Worm (Caenorhabditis elegans): ENCODE data around the gene lido-14.

lido-14 gene

ce11 chrII:3358834-3359233, at the start of gene lido-14, which contains the start of gene bath-27:
lido-14 (plus strand) TSS chrII:3359134.
bath-27 (plus strand) TSS chrII:3359139.
- TF ChIP-seq W03F9.2 (tag; optimal IDR thresholded peaks at IDR 0.05), result no peak
- no peak for TF ChIP-seq dao-5 (tag; optimal IDR thresholded peaks at IDR 0.05)
- no peak for TF ChIP-seq him-1 (tag; optimal IDR thresholded peaks at IDR 0.05)

DNA sequence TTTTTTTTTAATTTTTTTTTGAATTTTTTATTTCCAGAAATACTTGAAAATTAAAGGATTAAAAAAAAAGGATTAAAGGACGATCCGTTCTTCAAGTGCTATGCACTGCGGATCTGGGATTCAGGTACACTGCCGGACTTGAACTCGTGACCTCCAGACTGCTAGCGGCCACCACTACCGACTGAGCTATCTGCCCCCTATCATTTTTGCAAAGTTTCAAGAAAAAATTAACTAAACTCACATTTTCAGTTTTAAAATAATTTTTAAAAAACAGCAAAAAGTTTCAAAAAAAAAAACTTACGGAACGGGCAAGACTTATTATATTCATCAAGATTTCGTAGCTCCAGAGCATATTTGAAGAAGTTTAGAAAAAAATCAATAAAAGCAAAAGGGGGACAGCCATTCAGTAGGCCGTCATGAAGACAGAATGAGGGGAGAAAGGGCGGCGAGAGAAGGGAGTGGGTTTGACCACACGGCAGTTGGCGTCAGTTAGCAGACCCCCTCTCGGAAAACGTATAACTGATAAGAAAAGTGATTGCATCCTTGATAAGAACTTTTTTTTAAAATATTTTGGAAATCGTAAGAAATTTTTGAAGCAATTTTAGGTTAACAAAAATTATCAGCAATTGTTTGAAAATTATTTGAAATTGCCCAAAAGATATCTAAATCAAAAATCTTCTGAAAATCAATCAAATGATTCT, 47.8 kb upstream of the lido-14 start:
- no peak for TF ChIP-seq dao-5 (tag; optimal IDR thresholded peaks at IDR 0.05)
- TF ChIP-seq him-1 (tag; optimal IDR thresholded peaks at IDR 0.05), result no peak
- TF ChIP-seq W03F9.2 (tag; optimal IDR thresholded peaks at IDR 0.05), result no peak

DNA sequence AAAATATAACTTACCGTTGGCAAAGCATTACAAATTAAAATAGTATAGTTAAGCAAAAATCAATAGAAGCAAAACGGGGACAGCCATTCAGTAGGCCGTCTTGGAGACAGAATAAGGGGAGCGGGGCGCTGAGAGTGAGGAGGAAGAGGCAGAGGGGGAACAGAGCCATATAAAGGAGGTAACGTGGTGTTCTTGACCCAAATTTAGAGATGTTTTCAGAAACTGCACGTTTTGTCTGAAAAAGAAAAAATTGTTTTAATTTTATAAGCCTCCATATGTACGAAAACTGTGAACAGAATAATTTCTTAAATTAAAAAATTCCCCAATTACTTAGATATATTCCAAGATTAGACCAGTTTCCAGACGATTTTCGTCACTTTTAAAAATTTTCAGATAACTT, 45.5 kb upstream of the lido-14 start, which contains the start of gene F39E9.6:
Gene F39E9.6 (minus strand): TSS at position 101 of the 400 bp plus-strand sequence.
- no peak for TF ChIP-seq dao-5 (tag; optimal IDR thresholded peaks at IDR 0.05)
- no peak for TF ChIP-seq him-1 (tag; optimal IDR thresholded peaks at IDR 0.05)
- no peak for TF ChIP-seq W03F9.2 (tag; optimal IDR thresholded peaks at IDR 0.05)

DNA sequence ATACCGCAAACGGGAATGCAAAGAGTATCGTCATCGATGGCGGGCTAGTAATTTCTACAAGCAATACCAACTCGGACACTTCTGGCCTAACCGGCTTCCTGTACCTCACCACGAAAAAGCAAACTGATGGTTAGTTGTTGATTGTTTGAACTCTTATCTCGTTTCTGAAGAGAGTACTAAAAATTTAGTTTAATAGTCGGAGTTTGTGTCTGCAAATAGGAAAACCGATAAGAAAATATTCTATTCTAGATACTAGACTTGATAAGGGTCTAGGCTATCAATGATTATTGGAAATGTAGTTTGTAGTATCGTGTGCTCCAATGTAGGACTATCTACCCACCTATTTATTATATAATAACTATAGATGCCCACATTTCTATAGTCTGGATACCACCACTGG, 40.1 kb upstream of the lido-14 start:
- TF ChIP-seq him-1 (tag; optimal IDR thresholded peaks at IDR 0.05) (no peak), dao-5 (tag; optimal IDR thresholded peaks at IDR 0.05) (no peak), W03F9.2 (tag; optimal IDR thresholded peaks at IDR 0.05) (no peak)

ce11 chrII:3322257-3322656, 36.7 kb upstream of the lido-14 start, which contains the start of gene Y46D2A.1:
Y46D2A.1 (plus strand) TSS chrII:3322557.
- no peak for TF ChIP-seq dao-5 (tag; optimal IDR thresholded peaks at IDR 0.05)
- TF ChIP-seq W03F9.2 (tag; optimal IDR thresholded peaks at IDR 0.05), result no peak
- no peak for TF ChIP-seq him-1 (tag; optimal IDR thresholded peaks at IDR 0.05)

DNA sequence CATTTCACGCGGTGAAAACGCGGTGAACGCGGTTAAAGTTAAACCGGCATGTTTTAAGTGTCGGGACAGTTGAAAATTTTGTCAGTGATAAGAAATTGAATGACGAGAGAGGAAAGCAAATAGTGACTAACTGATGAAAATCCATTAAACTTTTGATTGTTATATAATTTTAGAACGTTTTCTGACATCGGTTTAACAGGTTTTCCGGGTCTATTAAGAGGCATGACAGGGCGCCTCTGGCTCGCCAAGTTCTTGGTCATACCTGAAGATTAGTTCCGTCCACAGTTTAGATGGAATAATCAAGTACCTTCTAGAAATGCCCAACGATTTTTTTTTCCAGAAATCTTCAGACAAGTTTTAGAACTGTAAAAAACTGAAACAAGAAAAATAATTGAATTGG, 35.8 kb upstream of the lido-14 start, which contains the start of gene Y46D2A.2:
Gene Y46D2A.2 (minus strand): TSS at position 101 of the 400 bp plus-strand sequence.
- TF ChIP-seq W03F9.2 (tag; optimal IDR thresholded peaks at IDR 0.05) (no peak), dao-5 (tag; optimal IDR thresholded peaks at IDR 0.05) (no peak), him-1 (tag; optimal IDR thresholded peaks at IDR 0.05) (no peak)

DNA sequence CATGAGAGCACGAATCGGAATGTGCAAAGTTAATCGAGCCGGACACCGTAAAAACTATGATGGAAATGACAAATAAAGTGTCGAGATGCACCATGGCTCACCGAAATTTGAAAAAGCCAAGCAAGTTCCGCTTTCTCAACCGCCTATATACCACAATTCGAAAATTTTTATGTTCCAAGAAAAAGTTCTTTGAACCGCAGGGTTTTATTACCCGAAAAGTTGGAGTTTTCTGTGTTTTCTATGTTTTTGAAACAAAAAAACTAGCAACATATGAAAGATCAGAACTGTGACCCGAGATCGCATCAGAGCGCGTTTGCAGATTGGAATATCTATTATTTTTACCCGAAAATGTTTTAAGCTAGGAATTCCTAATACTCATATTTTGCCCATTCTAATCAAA, 31.8 kb upstream of the lido-14 start, which contains the start of gene Y46D2A.3:
Gene Y46D2A.3 (minus strand): TSS at position 101 of the 400 bp plus-strand sequence.
- TF ChIP-seq him-1 (tag; optimal IDR thresholded peaks at IDR 0.05) (no peak), dao-5 (tag; optimal IDR thresholded peaks at IDR 0.05) (no peak), W03F9.2 (tag; optimal IDR thresholded peaks at IDR 0.05) (no peak)

DNA sequence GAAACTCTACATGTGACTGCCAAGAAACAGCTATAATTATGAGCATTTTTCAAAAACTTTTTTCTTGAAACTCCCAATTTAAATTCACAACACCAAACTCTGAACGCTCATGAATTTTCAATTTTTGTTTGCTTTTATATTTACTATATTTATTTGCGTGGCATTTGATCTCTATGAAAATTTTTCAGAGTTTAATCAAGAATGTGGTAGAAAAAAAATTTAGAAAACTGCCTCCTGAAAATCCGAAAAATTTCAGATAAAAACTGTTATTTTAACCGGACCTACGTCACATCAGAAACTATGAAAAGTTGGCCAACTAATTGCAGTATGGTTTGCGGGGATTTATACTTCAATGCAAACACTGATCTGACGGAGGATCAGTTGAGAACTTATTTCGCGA, 26.9 kb upstream of the lido-14 start, which contains the start of gene irld-27:
Gene irld-27 (plus strand): TSS at position 301 of the 400 bp plus-strand sequence.
- TF ChIP-seq W03F9.2 (tag; optimal IDR thresholded peaks at IDR 0.05) (no peak), dao-5 (tag; optimal IDR thresholded peaks at IDR 0.05) (no peak), him-1 (tag; optimal IDR thresholded peaks at IDR 0.05) (no peak)

- TF ChIP-seq W03F9.2 (tag; optimal IDR thresholded peaks at IDR 0.05) (no peak), dao-5 (tag; optimal IDR thresholded peaks at IDR 0.05) (no peak), him-1 (tag; optimal IDR thresholded peaks at IDR 0.05) (no peak)
Observed at ce11 chrII:3337039-3337438, 21.9 kb upstream of the lido-14 start, which contains the start of gene F14D2.19. F14D2.19 (minus strand) TSS chrII:3337139.

DNA sequence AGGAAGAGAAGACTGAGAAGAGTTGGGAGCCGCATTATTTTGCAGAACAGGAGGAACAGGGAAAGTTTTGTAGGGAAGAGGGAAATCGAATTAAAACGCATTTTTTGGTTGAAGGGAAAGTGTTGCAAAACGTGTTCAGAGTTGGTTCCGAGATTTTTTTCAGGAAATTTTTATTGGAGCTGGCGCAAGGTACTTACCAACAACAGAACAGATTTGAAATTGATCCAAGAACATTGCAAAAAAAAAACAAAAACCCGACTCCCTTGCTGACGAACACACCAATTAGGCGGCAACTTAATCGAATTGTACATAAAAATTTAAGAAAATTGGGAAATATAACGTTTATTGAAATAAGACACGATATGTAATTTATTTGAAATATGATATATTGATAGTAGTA, 20.4 kb upstream of the lido-14 start, which contains the start of gene F14D2.7:
Gene F14D2.7 (minus strand): TSS at position 101 of the 400 bp plus-strand sequence.
- no peak for TF ChIP-seq him-1 (tag; optimal IDR thresholded peaks at IDR 0.05)
- no peak for TF ChIP-seq dao-5 (tag; optimal IDR thresholded peaks at IDR 0.05)
- TF ChIP-seq W03F9.2 (tag; optimal IDR thresholded peaks at IDR 0.05), result no peak

- TF ChIP-seq W03F9.2 (tag; optimal IDR thresholded peaks at IDR 0.05) (no peak), dao-5 (tag; optimal IDR thresholded peaks at IDR 0.05) (no peak), him-1 (tag; optimal IDR thresholded peaks at IDR 0.05) (no peak)
Observed at ce11 chrII:3340251-3340650, 18.7 kb upstream of the lido-14 start, which contains the start of gene F14D2.5. F14D2.5 (plus strand) TSS chrII:3340551.

DNA sequence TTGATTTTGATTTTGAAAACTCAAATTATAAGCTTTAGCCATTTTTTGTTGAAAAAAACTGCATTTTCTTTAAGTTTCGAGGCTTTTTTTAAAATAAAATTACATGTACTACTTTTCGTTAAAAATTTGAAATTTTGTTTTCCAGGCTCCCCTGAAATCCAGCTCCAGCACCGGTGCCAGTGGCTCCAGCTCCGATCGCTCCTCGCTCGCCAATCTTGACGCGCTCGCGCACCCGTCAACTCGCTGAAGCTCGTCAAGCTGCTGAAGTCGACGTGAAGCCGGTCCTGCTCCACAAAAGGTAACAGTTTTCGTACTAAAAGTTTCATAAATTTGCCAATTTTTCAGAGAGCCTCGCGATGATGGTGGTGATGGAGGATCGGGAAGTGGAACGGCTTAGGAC, 18.1 kb upstream of the lido-14 start:
- TF ChIP-seq dao-5 (tag; optimal IDR thresholded peaks at IDR 0.05) (no peak), W03F9.2 (tag; optimal IDR thresholded peaks at IDR 0.05) (no peak)

DNA sequence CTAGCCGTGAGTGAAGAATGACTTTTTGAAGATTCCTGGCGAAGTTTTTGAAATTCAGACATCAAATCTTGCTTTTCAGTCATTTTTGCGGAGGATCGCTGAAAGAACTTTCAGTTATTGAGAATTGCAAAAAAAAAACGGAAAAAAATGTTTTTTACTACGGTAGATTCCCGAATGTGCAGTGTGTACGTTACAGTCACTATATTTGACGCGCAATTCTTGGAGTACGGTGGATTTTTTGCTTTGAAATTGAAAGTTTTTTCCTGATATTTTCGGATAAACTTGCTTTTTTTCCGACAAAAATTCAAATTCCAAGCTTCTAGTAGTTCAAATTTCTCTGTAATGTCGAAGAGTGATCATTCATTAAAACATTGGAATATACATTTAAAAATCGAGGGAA, 16.9 kb upstream of the lido-14 start, which contains the start of gene F14D2.11:
Gene F14D2.11 (minus strand): TSS at position 101 of the 400 bp plus-strand sequence.
- TF ChIP-seq him-1 (tag; optimal IDR thresholded peaks at IDR 0.05), result no peak
- TF ChIP-seq W03F9.2 (tag; optimal IDR thresholded peaks at IDR 0.05), result no peak
- TF ChIP-seq dao-5 (tag; optimal IDR thresholded peaks at IDR 0.05), result no peak

ce11 chrII:3343714-3344113, 15.2 kb upstream of the lido-14 start, which contains the start of gene F14D2.15:
F14D2.15 (minus strand) TSS chrII:3343814.
- no peak for TF ChIP-seq W03F9.2 (tag; optimal IDR thresholded peaks at IDR 0.05)
- no peak for TF ChIP-seq him-1 (tag; optimal IDR thresholded peaks at IDR 0.05)
- no peak for TF ChIP-seq dao-5 (tag; optimal IDR thresholded peaks at IDR 0.05)

Measured in whole organism, L4/young adult.